Fruit fly (Drosophila melanogaster): Measurements from ENCODE around the gene CG34039.

- TF ChIP-seq usp (GFP tag; optimal IDR thresholded peaks at IDR 0.05) = no peak
- TF ChIP-seq EcR (GFP tag; optimal IDR thresholded peaks at IDR 0.05) = no peak
Observed at dm6 chr3L:14534619-14535018, 25.2 kb upstream of the CG34039 start.
